Worm (Caenorhabditis elegans): ENCODE results near the gene srw-79.

DNA sequence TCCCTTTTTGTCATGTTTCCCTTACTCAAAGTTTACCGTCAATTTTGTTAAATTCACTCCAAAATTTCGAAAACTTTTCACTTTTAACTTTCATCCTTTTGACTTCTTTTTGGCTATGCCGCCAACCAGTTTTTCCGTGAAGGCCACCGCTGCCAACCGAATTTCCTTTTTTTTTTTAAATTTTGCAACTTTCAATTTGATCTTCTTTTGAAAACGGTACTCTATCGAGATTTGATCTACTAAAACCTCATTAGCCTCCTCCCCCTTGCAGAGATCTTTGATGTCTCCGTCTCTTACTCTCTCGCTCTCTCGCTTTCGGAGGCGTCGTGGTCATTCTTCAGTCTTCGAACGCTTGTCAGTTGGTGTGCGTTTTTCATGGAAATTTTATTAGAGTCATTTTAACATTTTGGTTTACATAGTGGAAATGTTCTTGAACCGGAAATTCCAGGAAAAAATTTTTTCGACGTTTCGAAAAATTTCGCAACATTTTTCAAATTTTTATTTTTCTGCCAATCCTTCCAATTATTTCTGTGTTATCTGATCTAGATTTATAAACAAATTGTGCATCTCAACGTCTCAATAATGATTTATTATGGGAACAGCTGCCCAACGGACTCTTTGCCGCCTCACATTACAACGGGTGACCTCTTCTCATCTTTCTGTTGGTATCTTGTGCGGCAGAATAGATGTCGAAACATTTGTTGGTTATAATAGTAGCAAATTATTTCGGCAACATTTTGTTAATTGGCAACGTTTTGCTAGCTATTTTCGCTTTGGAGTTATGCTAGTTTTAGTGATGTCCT lies 48.3 kb downstream of the srw-79 start:
- TF ChIP-seq T22C8.4 (GFP tag; IDR thresholded peaks at IDR 0.05) = no peak
- no peak for TF ChIP-seq ref-1 (GFP tag; conservative IDR thresholded peaks at IDR 0.05)
- 0 out of 2 replicates have a peak, but pooled peaks have one; percentile 9 for TF ChIP-seq flt-1 (GFP tag; IDR thresholded peaks at IDR 0.05)
- TF ChIP-seq ztf-29 (GFP tag; IDR thresholded peaks at IDR 0.05) = no peak
- TF ChIP-seq cog-1 (tag; optimal IDR thresholded peaks at IDR 0.05) = peak; percentile 26
- no peak for TF ChIP-seq klf-2 (GFP tag; conservative IDR thresholded peaks at IDR 0.05)
- TF ChIP-seq ztf-23 (GFP tag; IDR thresholded peaks at IDR 0.05) = no peak
